Worm (Caenorhabditis elegans): ENCODE results near the gene nspg-7.2.

ce11 chrIII:3304554-3304953, 46.3 kb upstream of the nspg-7.2 start:
- TF ChIP-seq dve-1 (tag; optimal IDR thresholded peaks at IDR 0.05) (no peak), ttx-3 (tag; optimal IDR thresholded peaks at IDR 0.05) (no peak), dmd-4 (tag; optimal IDR thresholded peaks at IDR 0.05; ENCODE audit: borderline replicate concordance) (no peak), pha-2 (tag; optimal IDR thresholded peaks at IDR 0.05) (no peak), gmeb-2 (tag; optimal IDR thresholded peaks at IDR 0.05) (no peak), ama-1 (optimal IDR thresholded peaks at IDR 0.05) (no peak), pax-1 (tag; optimal IDR thresholded peaks at IDR 0.05) (no peak), fkh-10 (GFP tag; optimal IDR thresholded peaks at IDR 0.05) (no peak), sox-4 (tag; optimal IDR thresholded peaks at IDR 0.05) (no peak)
